Fruit fly (Drosophila melanogaster) whole organism, embryonic: ENCODE results near the gene dachs.

Experiments
- Antp ChIP-seq: fragments of 200-800 bp; sonication (Bioruptor generic); optimal IDR thresholded peaks from 3 replicates; lab custom pipeline; 2016; ENCODE audit warnings: missing biosample characterization, missing genetic modification characterization
- CG11456 ChIP-seq: fragments of 200-800 bp; sonication (Bioruptor generic); IDR thresholded peaks from 3 replicates; pipeline ENCODE4 v1.3.6; 2022; ENCODE audit warnings: missing biosample characterization, missing genetic modification characterization
- CG11696 ChIP-seq: fragments of 200-800 bp; sonication (Bioruptor generic); IDR thresholded peaks from 2 replicates; pipeline ENCODE4 v1.3.6; 2022; ENCODE audit warnings: missing biosample characterization, missing genetic modification characterization
- CG12155 ChIP-seq: fragments of 200-800 bp; sonication (Bioruptor generic); optimal IDR thresholded peaks from 3 replicates; lab custom pipeline; 2016; ENCODE audit warnings: missing biosample characterization, missing genetic modification characterization
- CG12391 ChIP-seq: fragments of 200-800 bp; sonication (Bioruptor generic); optimal IDR thresholded peaks from 3 replicates; lab custom pipeline; 2018; ENCODE audit warnings: missing biosample characterization, mild to moderate bottlenecking, missing genetic modification characterization, moderate library complexity
- CG13296 ChIP-seq: fragments of 200-800 bp; sonication (Bioruptor generic); optimal IDR thresholded peaks from 3 replicates; lab custom pipeline; 2018; ENCODE audit warnings: missing biosample characterization, mild to moderate bottlenecking, missing genetic modification characterization
- CG14050 ChIP-seq: fragments of 200-800 bp; sonication (Bioruptor generic); IDR thresholded peaks from 3 replicates; pipeline ENCODE4 v1.3.6; 2022; ENCODE audit warnings: missing biosample characterization, missing genetic modification characterization
- CG14710 ChIP-seq: fragments of 200-800 bp; sonication (Bioruptor generic); optimal IDR thresholded peaks from 3 replicates; lab custom pipeline; 2019; ENCODE audit warnings: missing biosample characterization, mild to moderate bottlenecking, missing genetic modification characterization, moderate library complexity
- CG1647 ChIP-seq: fragments of 200-800 bp; sonication (Bioruptor generic); optimal IDR thresholded peaks from 3 replicates; lab custom pipeline; 2016; ENCODE audit warnings: missing biosample characterization, missing genetic modification characterization
- CG1832 ChIP-seq: fragments of 200-800 bp; sonication (Bioruptor generic); optimal IDR thresholded peaks from 2 replicates; lab custom pipeline; 2017; ENCODE audit warnings: missing biosample characterization, mild to moderate bottlenecking, missing genetic modification characterization, inconsistent platforms
- CG5180 ChIP-seq: fragments of 200-800 bp; sonication (Bioruptor generic); optimal IDR thresholded peaks from 3 replicates; lab custom pipeline; 2017; ENCODE audit warnings: missing biosample characterization, missing genetic modification characterization, mild to moderate bottlenecking, moderate library complexity, missing genetic modification reagents
- CG6254 ChIP-seq: fragments of 200-800 bp; sonication (Bioruptor generic); optimal IDR thresholded peaks from 3 replicates; lab custom pipeline; 2017; ENCODE audit warnings: mild to moderate bottlenecking, missing biosample characterization, missing genetic modification reagents, missing genetic modification characterization
- CG6654 ChIP-seq: fragments of 200-800 bp; sonication (Bioruptor generic); optimal IDR thresholded peaks from 2 replicates; lab custom pipeline; 2017; ENCODE audit warnings: missing biosample characterization, mild to moderate bottlenecking, missing genetic modification characterization
- CG7987 ChIP-seq: fragments of 200-800 bp; sonication (Bioruptor generic); optimal IDR thresholded peaks from 2 replicates; lab custom pipeline; 2018; ENCODE audit warnings: missing biosample characterization, mild to moderate bottlenecking, missing genetic modification characterization, moderate library complexity
- CG8290 ChIP-seq, 3 experiments: fragments of 200-800 bp; sonication (Bioruptor generic); optimal IDR thresholded peaks; 2 replicates each; lab custom pipeline; 2016 to 2019; ENCODE audit warnings: missing biosample characterization in 3 of 3, missing genetic modification characterization in 3 of 3, mild to moderate bottlenecking in 2 of 3, moderate library complexity in 1 of 3
- CG8388 ChIP-seq: fragments of 200-800 bp; sonication (Bioruptor generic); optimal IDR thresholded peaks from 2 replicates; lab custom pipeline; 2019; ENCODE audit warnings: missing biosample characterization, mild to moderate bottlenecking, missing genetic modification characterization, moderate library complexity
- CG9609 ChIP-seq: fragments of 200-800 bp; sonication (Bioruptor generic); optimal IDR thresholded peaks from 3 replicates; lab custom pipeline; 2016; ENCODE audit warnings: missing biosample characterization, missing genetic modification characterization
- CTCF ChIP-seq: fragments of 200-800 bp; sonication (Bioruptor generic); optimal IDR thresholded peaks from 2 replicates; lab custom pipeline; 2017; ENCODE audit warnings: missing biosample characterization, mild to moderate bottlenecking, missing genetic modification characterization, moderate library complexity
- Chrac-16 ChIP-seq: fragments of 200-800 bp; sonication (Bioruptor generic); optimal IDR thresholded peaks from 3 replicates; lab custom pipeline; 2016; ENCODE audit warnings: missing biosample characterization, missing genetic modification characterization
- CrebB ChIP-seq: fragments of 200-800 bp; sonication (Bioruptor generic); optimal IDR thresholded peaks from 3 replicates; lab custom pipeline; 2018; ENCODE audit warnings: missing biosample characterization, mild to moderate bottlenecking, missing genetic modification characterization
- Dek ChIP-seq: fragments of 200-800 bp; sonication (Bioruptor generic); optimal IDR thresholded peaks from 3 replicates; lab custom pipeline; 2019; ENCODE audit warnings: missing biosample characterization, mild to moderate bottlenecking, missing genetic modification characterization, moderate library complexity
- ERR ChIP-seq: fragments of 200-800 bp; sonication (Bioruptor generic); optimal IDR thresholded peaks from 2 replicates; lab custom pipeline; 2016; ENCODE audit warnings: missing biosample characterization, missing genetic modification characterization
- Ets65A ChIP-seq: fragments of 200-800 bp; sonication (Bioruptor generic); peaks from one replicate; lab custom pipeline; 2016; ENCODE audit warnings: missing biosample characterization, missing genetic modification characterization
- H15 ChIP-seq: fragments of 200-800 bp; sonication (Bioruptor generic); IDR thresholded peaks from 3 replicates; pipeline ENCODE4 v1.3.6; 2022; ENCODE audit warnings: missing biosample characterization, missing genetic modification characterization
- H2.0 ChIP-seq: fragments of 200-800 bp; sonication (Bioruptor generic); IDR thresholded peaks from 2 replicates; pipeline ENCODE4 v1.3.6; 2022; ENCODE audit warnings: missing biosample characterization, missing genetic modification characterization
- HHEX ChIP-seq: fragments of 200-800 bp; sonication (Bioruptor generic); optimal IDR thresholded peaks from 3 replicates; lab custom pipeline; 2017; ENCODE audit warnings: missing biosample characterization, mild to moderate bottlenecking, missing genetic modification characterization, missing genetic modification reagents
- HLH3B ChIP-seq: fragments of 200-800 bp; sonication (Bioruptor generic); IDR thresholded peaks from 2 replicates; pipeline ENCODE4 v1.3.6; 2022; ENCODE audit warnings: missing biosample characterization, missing genetic modification characterization
- Hmx ChIP-seq: fragments of 200-800 bp; sonication (Bioruptor generic); optimal IDR thresholded peaks from 2 replicates; lab custom pipeline; 2016; ENCODE audit warnings: missing biosample characterization, missing genetic modification characterization
- Lhr ChIP-seq: fragments of 200-800 bp; sonication (Bioruptor generic); optimal IDR thresholded peaks from 3 replicates; lab custom pipeline; 2017; ENCODE audit warnings: mild to moderate bottlenecking, missing biosample characterization, missing genetic modification reagents, missing genetic modification characterization
- Myb ChIP-seq: fragments of 200-800 bp; sonication (Bioruptor generic); optimal IDR thresholded peaks from 2 replicates; lab custom pipeline; 2016; ENCODE audit warnings: missing biosample characterization, missing genetic modification characterization
- NK7.1 ChIP-seq: fragments of 200-800 bp; sonication (Bioruptor generic); optimal IDR thresholded peaks from 3 replicates; lab custom pipeline; 2016; ENCODE audit warnings: missing biosample characterization, missing genetic modification characterization
- Opbp ChIP-seq: fragments of 200-800 bp; sonication (Bioruptor generic); IDR thresholded peaks from 3 replicates; pipeline ENCODE4 v1.3.6; 2022; ENCODE audit warnings: missing biosample characterization, missing genetic modification characterization; ENCODE audit not compliant: partially characterized antibody
- Pdp1 ChIP-seq, 2 experiments: fragments of 200-800 bp; sonication (Bioruptor generic); optimal IDR thresholded peaks; 3 replicates each; lab custom pipeline; 2016; ENCODE audit warnings: missing biosample characterization in 2 of 2, missing genetic modification characterization in 2 of 2, mild to moderate bottlenecking in 1 of 2, moderate library complexity in 1 of 2
- aop ChIP-seq: fragments of 200-800 bp; sonication (Bioruptor generic); IDR thresholded peaks from 2 replicates; pipeline ENCODE4 v1.3.6; 2022; ENCODE audit warnings: missing biosample characterization, missing genetic modification characterization
- cas ChIP-seq: fragments of 200-800 bp; sonication (Bioruptor generic); IDR thresholded peaks from 2 replicates; pipeline ENCODE4 v1.3.6; 2022; ENCODE audit warnings: missing biosample characterization, missing genetic modification characterization
- cg ChIP-seq: fragments of 200-800 bp; sonication (Bioruptor generic); optimal IDR thresholded peaks from 3 replicates; lab custom pipeline; 2019; ENCODE audit warnings: missing biosample characterization, mild to moderate bottlenecking, missing genetic modification characterization, moderate library complexity
- chm ChIP-seq: fragments of 200-800 bp; sonication (Bioruptor generic); IDR thresholded peaks from 2 replicates; pipeline ENCODE4 v1.3.6; 2022; ENCODE audit warnings: missing biosample characterization, missing genetic modification characterization
- crc ChIP-seq: fragments of 200-800 bp; sonication (Bioruptor generic); optimal IDR thresholded peaks from 2 replicates; lab custom pipeline; 2016; ENCODE audit warnings: missing biosample characterization, missing genetic modification characterization
- da ChIP-seq: fragments of 200-800 bp; sonication (Bioruptor generic); optimal IDR thresholded peaks from 2 replicates; lab custom pipeline; 2016; ENCODE audit warnings: missing biosample characterization, missing genetic modification characterization
- en ChIP-seq: fragments of 200-800 bp; sonication (Bioruptor generic); optimal IDR thresholded peaks from 2 replicates; lab custom pipeline; 2016; ENCODE audit warnings: missing biosample characterization, missing genetic modification characterization
- fd96Cb ChIP-seq: fragments of 200-800 bp; sonication (Bioruptor generic); optimal IDR thresholded peaks from 2 replicates; lab custom pipeline; 2018; ENCODE audit warnings: missing biosample characterization, mild to moderate bottlenecking, missing genetic modification characterization, moderate library complexity
- fu2 ChIP-seq: fragments of 200-800 bp; sonication (Bioruptor generic); optimal IDR thresholded peaks from 2 replicates; lab custom pipeline; 2016; ENCODE audit warnings: missing biosample characterization, missing genetic modification characterization
- nau ChIP-seq: fragments of 200-800 bp; sonication (Bioruptor generic); optimal IDR thresholded peaks from 3 replicates; lab custom pipeline; 2017; ENCODE audit warnings: missing biosample characterization, mild to moderate bottlenecking, missing genetic modification characterization, missing genetic modification reagents
- pros ChIP-seq: fragments of 200-800 bp; sonication (Bioruptor generic); optimal IDR thresholded peaks from 3 replicates; lab custom pipeline; 2019; ENCODE audit warnings: missing biosample characterization, mild to moderate bottlenecking, missing genetic modification characterization, moderate library complexity
- ranshi ChIP-seq: fragments of 200-800 bp; sonication (Bioruptor generic); IDR thresholded peaks from 2 replicates; pipeline ENCODE4 v1.3.6; 2022; ENCODE audit warnings: missing biosample characterization, missing genetic modification characterization
- sisA ChIP-seq: fragments of 200-800 bp; sonication (Bioruptor generic); IDR thresholded peaks from 2 replicates; pipeline ENCODE4 v1.3.6; 2022; ENCODE audit warnings: missing biosample characterization, missing genetic modification characterization
- slou ChIP-seq: fragments of 200-800 bp; sonication (Bioruptor generic); optimal IDR thresholded peaks from 3 replicates; lab custom pipeline; 2016; ENCODE audit warnings: missing biosample characterization, missing genetic modification characterization
- so ChIP-seq: fragments of 200-800 bp; sonication (Bioruptor generic); IDR thresholded peaks from 3 replicates; pipeline ENCODE4 v1.3.6; 2022; ENCODE audit warnings: missing biosample characterization, missing genetic modification characterization
- sqz ChIP-seq: fragments of 200-800 bp; sonication (Bioruptor generic); optimal IDR thresholded peaks from 3 replicates; lab custom pipeline; 2018; ENCODE audit warnings: missing biosample characterization, mild to moderate bottlenecking, missing genetic modification characterization
- usp ChIP-seq: fragments of >200 bp; optimal IDR thresholded peaks from 2 replicates; lab custom pipeline; 2017; ENCODE audit warnings: missing biosample characterization, missing genetic modification characterization
- zfh2 ChIP-seq: fragments of 200-800 bp; sonication (Bioruptor generic); optimal IDR thresholded peaks from 2 replicates; lab custom pipeline; 2016; ENCODE audit warnings: missing biosample characterization, missing genetic modification characterization

dachs gene

DNA sequence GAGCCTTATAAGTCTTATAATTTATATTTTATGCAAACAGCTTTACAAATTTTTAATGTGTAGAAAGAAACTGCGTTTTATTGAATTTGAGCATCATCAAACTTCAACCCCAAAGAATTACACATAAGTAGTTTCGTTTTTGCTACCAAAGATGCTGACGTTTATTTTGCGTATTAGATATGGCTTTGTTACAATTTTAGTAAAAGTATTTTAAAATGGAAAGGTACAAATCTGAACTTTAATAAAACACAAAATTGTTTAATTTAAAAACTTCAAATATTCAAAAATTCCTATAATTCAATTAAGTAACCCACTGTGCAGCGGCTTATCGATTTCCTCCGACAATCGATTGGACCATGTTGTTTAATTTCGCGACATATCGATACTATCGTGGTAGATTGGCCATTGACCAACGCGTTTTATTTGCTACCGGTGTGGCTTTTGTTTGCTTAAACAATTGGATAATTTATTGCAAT, 2.5 kb upstream of the dachs start, which contains the start of gene prg (continued):
- TF ChIP-seq pros (no peak), cg (GFP tag; lab: Kevin White, UChicago) (no peak), fu2 (GFP tag; lab: Kevin White, UChicago) (peak; percentile 79), CG11696 (GFP tag; lab: Robert Waterston, UW) (peak; percentile 39; the same call in 1 of the 2 replicates), zfh2 (GFP tag; lab: Kevin White, UChicago) (peak; percentile 54), cas (no peak), en (GFP tag; lab: Kevin White, UChicago) (peak; percentile 22), fd96Cb (tag; lab: Kevin White, UChicago) (peak; percentile 48), Myb (peak; percentile 55), CG9609 (GFP tag; lab: Kevin White, UChicago) (peak; percentile 9), CG6254 (GFP tag; lab: Kevin White, UChicago) (no peak), CG1647 (GFP tag; lab: Kevin White, UChicago) (peak; percentile 31), crc (GFP tag; lab: Kevin White, UChicago) (peak; percentile 36), sisA (peak; percentile 23; the same call in 1 of the 2 replicates), ERR (GFP tag; lab: Kevin White, UChicago) (no peak), CG8290 (GFP tag; optimal IDR thresholded peaks at IDR 0.05; lab: Kevin White, UChicago) (peak; percentile 67), CG8290 (tag; optimal IDR thresholded peaks at IDR 0.05; lab: Kevin White, UChicago) (peak in 1 of 2 experiments; percentile 61), CG7987 (GFP tag; lab: Kevin White, UChicago) (no peak), Opbp (peak; percentile 96), HHEX (GFP tag; lab: Kevin White, UChicago) (peak; percentile 42), H2.0 (no peak), slou (GFP tag; lab: Kevin White, UChicago) (peak; percentile 72), ranshi (GFP tag; lab: Robert Waterston, UW) (peak; percentile 59), Hmx (peak; percentile 62), CG5180 (GFP tag; lab: Kevin White, UChicago) (peak; percentile 57), CG11456 (peak; percentile 72; the same call in 2 of the 3 replicates), Ets65A (GFP tag; lab: Kevin White, UChicago) (peak; percentile 95), Pdp1 (GFP tag; optimal IDR thresholded peaks at IDR 0.05; lab: Kevin White, UChicago) (peak; percentile 61 to 66), HLH3B (peak; percentile 26; the same call in 1 of the 2 replicates), NK7.1 (GFP tag; lab: Kevin White, UChicago) (peak; percentile 24), CG14050 (GFP tag; lab: Robert Waterston, UW) (peak; percentile 33; the same call in 1 of the 3 replicates), H15 (GFP tag; lab: Robert Waterston, UW) (peak; percentile 49; the same call in 1 of the 3 replicates), da (GFP tag; lab: Kevin White, UChicago) (no peak), CTCF (GFP tag; lab: Kevin White, UChicago) (no peak), sqz (GFP tag; lab: Kevin White, UChicago) (peak; percentile 22), CG13296 (GFP tag; lab: Kevin White, UChicago) (peak; percentile 75), usp (GFP tag; lab: Kevin White, UChicago) (no peak), Lhr (GFP tag; lab: Kevin White, UChicago) (peak; percentile 42), Chrac-16 (GFP tag; lab: Kevin White, UChicago) (peak; percentile 47), aop (GFP tag; lab: Robert Waterston, UW) (no peak), CG6654 (GFP tag; lab: Kevin White, UChicago) (no peak), CG12391 (tag; lab: Kevin White, UChicago) (peak; percentile 76), so (GFP tag; lab: Robert Waterston, UW) (peak; percentile 63; the same call in 1 of the 3 replicates), Antp (GFP tag; lab: Kevin White, UChicago) (peak; percentile 56), CrebB (tag; lab: Kevin White, UChicago) (peak; percentile 43), CG12155 (GFP tag; lab: Kevin White, UChicago) (peak; percentile 45), chm (GFP tag; lab: Robert Waterston, UW) (no peak; the same call in 1 of the 2 replicates), CG1832 (GFP tag; lab: Kevin White, UChicago) (no peak), Dek (peak; percentile 39), CG8388 (GFP tag; lab: Kevin White, UChicago) (peak; percentile 54), CG14710 (tag; lab: Kevin White, UChicago) (peak; percentile 69), nau (GFP tag; lab: Kevin White, UChicago) (no peak)
